Worm (Caenorhabditis elegans) whole organism, young adult: ENCODE measurements around the gene R13H4.6.
A peak's percentile ranks its signal among the peaks of the same experiment; 100 is the strongest.

Experiments
- B0035.1 ChIP-seq: sonication (generic microtip); optimal IDR thresholded peaks from 2 replicates; lab custom pipeline; 2016; ENCODE audit warnings: missing genetic modification characterization, mild to moderate bottlenecking, missing compliant biosample characterization, missing genotype, missing genetic modification reagents
- B0261.1 ChIP-seq: sonication (generic microtip); optimal IDR thresholded peaks from 2 replicates; lab custom pipeline; 2016; ENCODE audit warnings: mild to moderate bottlenecking, missing genetic modification characterization, moderate library complexity, missing compliant biosample characterization
- B0336.3 ChIP-seq: fragments of 200-800 bp; sonication (Bioruptor generic); IDR thresholded peaks from 2 replicates; pipeline ENCODE4 v1.3.6; 2022; ENCODE audit warnings: missing genetic modification characterization, missing compliant biosample characterization
- C06A6.2 ChIP-seq: fragments of 200-800 bp; sonication (Bioruptor generic); conservative IDR thresholded peaks from 2 replicates; pipeline ENCODE4 v1.3.6; 2022; ENCODE audit warnings: missing genetic modification characterization, missing compliant biosample characterization
- D2030.7 ChIP-seq: fragments of 200-800 bp; sonication (Bioruptor generic); IDR thresholded peaks from 2 replicates; pipeline ENCODE4 v1.3.6; 2022; ENCODE audit warnings: missing genetic modification reagents, missing genetic modification characterization, missing compliant biosample characterization
- F33H1.4 ChIP-seq: fragments of 200-800 bp; sonication (Bioruptor generic); IDR thresholded peaks from 2 replicates; pipeline ENCODE4 v1.3.6; 2022; ENCODE audit warnings: missing genetic modification reagents, missing genetic modification characterization, missing compliant biosample characterization
- F49E8.2 ChIP-seq: sonication (generic microtip); optimal IDR thresholded peaks from 3 replicates; lab custom pipeline; 2017; ENCODE audit warnings: missing genetic modification characterization, mild to moderate bottlenecking, missing compliant biosample characterization, antibody characterized with exemption, moderate library complexity; ENCODE audit not compliant: insufficient read depth
- F55B11.4 ChIP-seq: sonication (generic microtip); optimal IDR thresholded peaks from 2 replicates; lab custom pipeline; 2016; ENCODE audit warnings: missing compliant biosample characterization, missing genetic modification characterization, borderline replicate concordance; ENCODE audit not compliant: insufficient read depth
- F57C9.4 ChIP-seq: sonication (generic microtip); optimal IDR thresholded peaks from 2 replicates; lab custom pipeline; 2017; ENCODE audit warnings: mild to moderate bottlenecking, missing genetic modification characterization, missing compliant biosample characterization
- K11D2.4 ChIP-seq: fragments of 200-800 bp; sonication (Bioruptor generic); IDR thresholded peaks from 2 replicates; pipeline ENCODE4 v1.3.6; 2022; ENCODE audit warnings: missing genetic modification reagents, missing genetic modification characterization, missing compliant biosample characterization
- Y79H2A.3 ChIP-seq: fragments of 200-800 bp; sonication (Bioruptor generic); conservative IDR thresholded peaks from 2 replicates; pipeline ENCODE4 v1.3.6; 2022; ENCODE audit warnings: missing genetic modification reagents, missing genetic modification characterization, missing compliant biosample characterization
- aptf-3 ChIP-seq: fragments of 200-800 bp; sonication (Bioruptor generic); IDR thresholded peaks from 2 replicates; pipeline ENCODE4 v1.3.6; 2022; ENCODE audit warnings: missing genetic modification characterization, missing compliant biosample characterization
- attf-3 ChIP-seq: fragments of 200-800 bp; sonication (Bioruptor generic); conservative IDR thresholded peaks from 2 replicates; pipeline ENCODE4 v1.3.6; 2022; ENCODE audit warnings: missing genetic modification reagents, missing genetic modification characterization, missing compliant biosample characterization
- attf-5 ChIP-seq: fragments of 200-800 bp; sonication (Bioruptor generic); optimal IDR thresholded peaks from 2 replicates; lab custom pipeline; 2018; ENCODE audit warnings: mild to moderate bottlenecking, missing genetic modification characterization, missing compliant biosample characterization
- bed-2 ChIP-seq: fragments of 200-800 bp; sonication (Bioruptor generic); IDR thresholded peaks from 2 replicates; pipeline ENCODE4 v1.3.6; 2022; ENCODE audit warnings: missing genetic modification reagents, missing genetic modification characterization, missing compliant biosample characterization
- ceh-100 ChIP-seq: fragments of 200-800 bp; sonication (Bioruptor generic); IDR thresholded peaks from 2 replicates; pipeline ENCODE4 v1.3.6; 2022; ENCODE audit warnings: missing genetic modification reagents, missing genetic modification characterization, missing compliant biosample characterization
- chd-7 ChIP-seq: sonication (generic microtip); optimal IDR thresholded peaks from 2 replicates; lab custom pipeline; 2016; ENCODE audit warnings: mild to moderate bottlenecking, missing genetic modification characterization, moderate library complexity, missing compliant biosample characterization
- efl-1 ChIP-seq: fragments of 150-350 bp; optimal IDR thresholded peaks from 2 replicates; lab custom pipeline; 2014; ENCODE audit warnings: missing biosample characterization, missing genetic modification reagents, missing genetic modification characterization
- egl-44 ChIP-seq: fragments of 200-800 bp; sonication (Bioruptor generic); IDR thresholded peaks from 2 replicates; pipeline ENCODE4 v1.3.6; 2022; ENCODE audit warnings: missing genetic modification reagents, missing genetic modification characterization, missing compliant biosample characterization
- egrh-3 ChIP-seq: fragments of 200-800 bp; sonication (Bioruptor generic); IDR thresholded peaks from 2 replicates; pipeline ENCODE4 v1.3.6; 2022; ENCODE audit warnings: missing genetic modification reagents, missing genetic modification characterization, missing compliant biosample characterization
- hmg-1.2 ChIP-seq: fragments of 200-800 bp; sonication (Bioruptor generic); IDR thresholded peaks from 2 replicates; pipeline ENCODE4 v1.3.6; 2022; ENCODE audit warnings: missing genetic modification reagents, missing genetic modification characterization, missing compliant biosample characterization
- hrde-1 ChIP-seq: sonication (generic microtip); optimal IDR thresholded peaks from 2 replicates; lab custom pipeline; 2016; ENCODE audit warnings: missing genetic modification characterization, mild to moderate bottlenecking, missing compliant biosample characterization, moderate library complexity, missing genotype, missing genetic modification reagents, borderline replicate concordance
- lin-35 ChIP-seq, 3 experiments: fragments of 150-350 bp in 2 of 3; sonication (generic microtip) in 1 of 3; optimal IDR thresholded peaks; 2 replicates each; lab custom pipeline; 2014 to 2018; ENCODE audit warnings: missing biosample characterization in 3 of 3, missing genetic modification characterization in 3 of 3, missing genetic modification reagents in 3 of 3
- lin-40 ChIP-seq: sonication (generic microtip); optimal IDR thresholded peaks from 2 replicates; lab custom pipeline; 2016; ENCODE audit warnings: missing genetic modification characterization, mild to moderate bottlenecking, missing compliant biosample characterization, missing genotype, missing genetic modification reagents
- lir-1 ChIP-seq: fragments of 200-800 bp; sonication (Bioruptor generic); conservative IDR thresholded peaks from 2 replicates; pipeline ENCODE4 v1.3.6; 2022; ENCODE audit warnings: missing genetic modification reagents, missing genetic modification characterization, missing compliant biosample characterization
- lsl-1 ChIP-seq: fragments of 200-800 bp; sonication (Bioruptor generic); optimal IDR thresholded peaks from 2 replicates; lab custom pipeline; 2018; ENCODE audit warnings: mild to moderate bottlenecking, missing genetic modification characterization, moderate library complexity, missing compliant biosample characterization
- lsy-27 ChIP-seq: sonication (generic microtip); optimal IDR thresholded peaks from 2 replicates; lab custom pipeline; 2017; ENCODE audit warnings: missing genetic modification characterization, mild to moderate bottlenecking, missing compliant biosample characterization, antibody characterized with exemption, missing genotype, borderline replicate concordance; ENCODE audit not compliant: insufficient read depth
- mel-28 ChIP-seq: sonication (generic microtip); optimal IDR thresholded peaks from 2 replicates; lab custom pipeline; 2016; ENCODE audit warnings: borderline replicate concordance, mild to moderate bottlenecking, missing genetic modification characterization, missing compliant biosample characterization
- nfya-1 ChIP-seq: sonication (generic microtip); optimal IDR thresholded peaks from 2 replicates; lab custom pipeline; 2017; ENCODE audit warnings: antibody characterized with exemption, missing compliant biosample characterization, missing genetic modification characterization, borderline replicate concordance; ENCODE audit not compliant: insufficient read depth
- nhr-120 ChIP-seq: fragments of 200-800 bp; sonication (Bioruptor generic); IDR thresholded peaks from 2 replicates; pipeline ENCODE4 v1.3.6; 2022; ENCODE audit warnings: missing genetic modification characterization, missing compliant biosample characterization
- nhr-27 ChIP-seq: fragments of 200-800 bp; sonication (Bioruptor generic); optimal IDR thresholded peaks from 2 replicates; lab custom pipeline; 2018; ENCODE audit warnings: mild to moderate bottlenecking, missing genetic modification characterization, moderate library complexity, missing compliant biosample characterization
- nhr-80 ChIP-seq: sonication (generic microtip); optimal IDR thresholded peaks from 2 replicates; lab custom pipeline; 2016; ENCODE audit warnings: missing genetic modification characterization, missing compliant biosample characterization
- repo-1 ChIP-seq: sonication (generic microtip); optimal IDR thresholded peaks from 2 replicates; lab custom pipeline; 2017; ENCODE audit warnings: mild to moderate bottlenecking, missing genetic modification characterization, missing compliant biosample characterization
- sdz-38 ChIP-seq: sonication (generic microtip); optimal IDR thresholded peaks from 2 replicates; lab custom pipeline; 2016; ENCODE audit warnings: missing genotype, missing genetic modification characterization, missing compliant biosample characterization
- snpc-1.1 ChIP-seq: sonication (generic microtip); optimal IDR thresholded peaks from 2 replicates; lab custom pipeline; 2017; ENCODE audit warnings: missing genetic modification characterization, mild to moderate bottlenecking, missing compliant biosample characterization, antibody characterized with exemption, moderate library complexity, missing genotype, missing genetic modification reagents; ENCODE audit not compliant: insufficient read depth
- snpc-4 ChIP-seq, 5 experiments: fragments of 150-350 bp in 1 of 5; sonication (generic microtip) in 4 of 5; optimal IDR thresholded peaks; 2 replicates each; lab custom pipeline; 2014 to 2018; ENCODE audit warnings: missing genetic modification characterization in 5 of 5, missing biosample characterization in 3 of 5, antibody characterized with exemption in 2 of 5, mild to moderate bottlenecking in 2 of 5, missing compliant biosample characterization in 2 of 5, missing genotype in 2 of 5, moderate library complexity in 2 of 5, missing genetic modification reagents in 1 of 5
- sptf-2 ChIP-seq: fragments of 200-800 bp; sonication (Bioruptor generic); optimal IDR thresholded peaks from 2 replicates; lab custom pipeline; 2018; ENCODE audit warnings: mild to moderate bottlenecking, missing genetic modification characterization, missing compliant biosample characterization
- tbp1 ChIP-seq: fragments of 200-800 bp; sonication (Bioruptor generic); optimal IDR thresholded peaks from 2 replicates; lab custom pipeline; 2018; ENCODE audit warnings: mild to moderate bottlenecking, missing genetic modification characterization, missing compliant biosample characterization
- tlf-1 ChIP-seq: fragments of 200-800 bp; sonication (Bioruptor generic); optimal IDR thresholded peaks from 2 replicates; lab custom pipeline; 2018; ENCODE audit warnings: mild to moderate bottlenecking, missing genetic modification characterization, missing compliant biosample characterization
- unc-130 ChIP-seq: sonication (generic microtip); optimal IDR thresholded peaks from 2 replicates; lab custom pipeline; 2016; ENCODE audit warnings: missing genetic modification reagents, missing genetic modification characterization, missing compliant biosample characterization
- zim-3 ChIP-seq: sonication (generic microtip); optimal IDR thresholded peaks from 2 replicates; lab custom pipeline; 2017; ENCODE audit warnings: mild to moderate bottlenecking, missing genetic modification characterization, moderate library complexity, missing compliant biosample characterization
- ztf-22 ChIP-seq: fragments of 200-800 bp; sonication (Bioruptor generic); optimal IDR thresholded peaks from 2 replicates; lab custom pipeline; 2018; ENCODE audit warnings: mild to moderate bottlenecking, missing genetic modification characterization, moderate library complexity, missing compliant biosample characterization
- ztf-25 ChIP-seq: fragments of 200-800 bp; sonication (Bioruptor generic); IDR thresholded peaks from 2 replicates; pipeline ENCODE4 v1.3.6; 2022; ENCODE audit warnings: missing genetic modification reagents, missing genetic modification characterization, missing compliant biosample characterization
- ztf-26 ChIP-seq: sonication (generic microtip); optimal IDR thresholded peaks from 2 replicates; lab custom pipeline; 2017; ENCODE audit warnings: missing genetic modification characterization, missing compliant biosample characterization

The R13H4.6 gene

DNA sequence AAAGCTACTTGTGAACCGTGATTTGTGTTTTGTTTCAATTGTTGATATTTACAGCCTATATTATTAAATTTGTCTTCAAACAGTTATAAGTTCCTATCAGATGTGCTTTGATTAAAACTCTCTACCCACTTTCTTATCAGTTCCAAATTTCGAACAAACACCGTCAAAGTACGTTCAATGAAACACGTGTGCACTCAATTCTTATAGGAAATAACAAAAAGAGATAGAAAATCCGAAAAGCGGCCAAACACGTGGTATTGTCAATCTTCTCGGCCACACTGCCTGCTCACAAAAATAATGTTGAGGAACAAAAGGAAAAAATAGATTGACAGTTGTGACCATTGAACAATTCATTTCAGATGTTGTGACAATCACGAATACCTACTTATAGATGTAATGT, 23.0 kb downstream of the R13H4.6 start (continued):
- TF ChIP-seq ztf-26 (tag; lab: Kevin White, UChicago) (peak; percentile 63), efl-1 (GFP tag; lab: Kevin White, UChicago) (no peak), B0336.3 (GFP tag; lab: Robert Waterston, UW) (peak; percentile 43; the same call in 1 of the 2 replicates), tlf-1 (GFP tag; lab: Kevin White, UChicago) (peak; percentile 43), B0035.1 (tag; lab: Kevin White, UChicago) (no peak), K11D2.4 (GFP tag; lab: Robert Waterston, UW) (0 out of 2 replicates have a peak, but pooled peaks have one; percentile 41), chd-7 (tag; lab: Kevin White, UChicago) (peak; percentile 49), tbp1 (GFP tag; lab: Kevin White, UChicago) (peak; percentile 30), lin-40 (tag; lab: Kevin White, UChicago) (peak; percentile 34), C06A6.2 (GFP tag; lab: Robert Waterston, UW) (0 out of 2 replicates have a peak, but pooled peaks have one; percentile 13), nhr-80 (tag; lab: Kevin White, UChicago) (peak; percentile 72), unc-130 (GFP tag; lab: Kevin White, UChicago) (no peak), ceh-100 (GFP tag; lab: Robert Waterston, UW) (no peak), nhr-27 (no peak), snpc-4 (GFP tag; optimal IDR thresholded peaks at IDR 0.05; lab: Kevin White, UChicago) (no peak), snpc-4 (tag; optimal IDR thresholded peaks at IDR 0.05; lab: Kevin White, UChicago) (peak in 2 of 4 experiments; percentile 3 to 66)

DNA sequence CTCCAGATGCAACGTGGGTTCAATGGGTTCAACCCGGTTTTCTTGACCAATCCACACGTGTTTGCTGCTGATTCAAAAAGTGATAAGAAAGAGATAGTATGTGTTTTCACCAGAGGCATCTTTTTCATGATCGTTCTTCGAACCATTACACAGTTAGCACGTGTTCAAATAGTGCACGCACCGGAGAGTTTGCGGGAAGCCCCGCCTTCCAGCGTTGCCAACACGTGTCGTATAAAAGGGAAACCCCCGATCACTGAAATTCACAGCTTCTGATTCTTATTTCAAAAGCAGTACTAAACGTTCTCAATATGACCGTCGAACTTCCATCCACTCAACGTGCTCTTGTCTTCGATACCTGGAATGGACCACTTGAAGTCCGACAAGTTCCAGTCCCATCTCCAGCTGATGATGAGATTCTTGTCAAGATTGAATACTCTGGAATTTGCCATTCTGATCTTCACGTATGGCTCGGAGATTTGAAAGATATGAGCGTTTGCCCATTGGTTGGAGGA, 25.1 kb downstream of the R13H4.6 start, which contains the start of gene adh-1:
TSS of gene adh-1 (plus strand) at position 261 of the 512 bp plus-strand sequence.
- TF ChIP-seq B0261.1 (tag; lab: Kevin White, UChicago) (no peak), lir-1 (GFP tag; lab: Robert Waterston, UW) (no peak), F33H1.4 (no peak), nhr-120 (GFP tag; lab: Robert Waterston, UW) (no peak), F49E8.2 (tag; lab: Kevin White, UChicago) (no peak), zim-3 (tag; lab: Kevin White, UChicago) (no peak), nfya-1 (tag; lab: Kevin White, UChicago) (no peak), chd-7 (tag; lab: Kevin White, UChicago) (peak; percentile 30), attf-5 (GFP tag; lab: Kevin White, UChicago) (peak; percentile 37), ztf-22 (GFP tag; lab: Kevin White, UChicago) (no peak), hrde-1 (no peak), D2030.7 (GFP tag; lab: Robert Waterston, UW) (no peak), bed-2 (GFP tag; lab: Robert Waterston, UW) (no peak), hmg-1.2 (no peak), F57C9.4 (tag; lab: Kevin White, UChicago) (no peak), egl-44 (0 out of 2 replicates have a peak, but pooled peaks have one; percentile 57), repo-1 (no peak), lin-35 (GFP tag; optimal IDR thresholded peaks at IDR 0.05; lab: Kevin White, UChicago) (peak in 1 of 3 experiments; percentile 20), unc-130 (GFP tag; lab: Kevin White, UChicago) (no peak), nhr-27 (no peak), mel-28 (tag; lab: Kevin White, UChicago) (no peak), B0035.1 (tag; lab: Kevin White, UChicago) (no peak), ztf-25 (GFP tag; lab: Robert Waterston, UW) (no peak), attf-3 (GFP tag; lab: Robert Waterston, UW) (no peak), lsy-27 (tag; lab: Kevin White, UChicago) (no peak), sptf-2 (GFP tag; lab: Kevin White, UChicago) (no peak), snpc-1.1 (no peak), Y79H2A.3 (no peak), ztf-26 (tag; lab: Kevin White, UChicago) (peak; percentile 93), aptf-3 (GFP tag; lab: Robert Waterston, UW) (no peak), sdz-38 (no peak), egrh-3 (GFP tag; lab: Robert Waterston, UW) (no peak), lsl-1 (GFP tag; lab: Kevin White, UChicago) (no peak), F55B11.4 (tag; lab: Kevin White, UChicago) (no peak)
